Worm (Caenorhabditis elegans) whole organism, L4 larva: ENCODE data around the gene Y82E9BL.5.

ENCODE experiments used
- F44E2.7 ChIP-seq: fragments of 200-800 bp; sonication (Bioruptor generic); IDR thresholded peaks from 2 replicates; pipeline ENCODE4 v2.1.2; 2022; ENCODE audit warnings: missing genetic modification characterization, missing compliant biosample characterization
- R02D3.7 ChIP-seq: fragments of 150-350 bp; sonication (generic microtip); optimal IDR thresholded peaks from 3 replicates; lab custom pipeline; 2014; ENCODE audit warnings: missing biosample characterization, missing genetic modification characterization
- T26A8.4 ChIP-seq: fragments of 200-800 bp; sonication (Bioruptor generic); IDR thresholded peaks from 2 replicates; pipeline ENCODE4 v1.3.6; 2022; ENCODE audit warnings: missing genetic modification characterization, missing compliant biosample characterization
- Y105C5A.15 ChIP-seq: fragments of 200-800 bp; sonication (Bioruptor generic); IDR thresholded peaks from 2 replicates; pipeline ENCODE4 v1.3.6; 2022; ENCODE audit warnings: missing genetic modification characterization, missing compliant biosample characterization
- Y75B8A.6 ChIP-seq: fragments of 200-800 bp; sonication (Bioruptor generic); IDR thresholded peaks from 2 replicates; pipeline ENCODE4 v1.3.6; 2022; ENCODE audit warnings: missing genetic modification reagents, missing genetic modification characterization, missing compliant biosample characterization
- ZK546.5 ChIP-seq, 2 experiments: sonication (generic microtip); optimal IDR thresholded peaks; 2 replicates each; lab custom pipeline; 2017; ENCODE audit warnings: missing biosample characterization in 2 of 2, missing genetic modification characterization in 2 of 2
- aha-1 ChIP-seq: fragments of 150-350 bp; peaks from one replicate; lab custom pipeline; 2014; ENCODE audit warnings: missing biosample characterization, missing genetic modification characterization
- ceh-82 ChIP-seq: sonication (generic microtip); optimal IDR thresholded peaks from 2 replicates; lab custom pipeline; 2017; ENCODE audit warnings: missing biosample characterization, missing genetic modification characterization
- ctbp-1 ChIP-seq: fragments of 200-800 bp; sonication (Bioruptor generic); IDR thresholded peaks from 2 replicates; pipeline ENCODE4 v1.3.6; 2022; ENCODE audit warnings: missing genetic modification reagents, missing genetic modification characterization, missing compliant biosample characterization
- daf-12 ChIP-seq: fragments of 150-350 bp; optimal IDR thresholded peaks from 2 replicates; lab custom pipeline; 2014; ENCODE audit warnings: missing biosample characterization, missing genetic modification reagents, missing genetic modification characterization
- daf-16 ChIP-seq, 3 experiments: sonication (generic microtip); optimal IDR thresholded peaks; 2 replicates each; lab custom pipeline; 2016 to 2017; ENCODE audit warnings: missing genetic modification characterization in 3 of 3, missing genetic modification reagents in 3 of 3, mild to moderate bottlenecking in 2 of 3, missing compliant biosample characterization in 2 of 3, missing biosample characterization in 1 of 3, moderate library complexity in 1 of 3
- dmd-6 ChIP-seq: fragments of 200-800 bp; sonication (Bioruptor generic); IDR thresholded peaks from 2 replicates; pipeline ENCODE4 v1.3.6; 2022; ENCODE audit warnings: missing genetic modification reagents, missing genetic modification characterization, missing compliant biosample characterization
- duxl-1 ChIP-seq: sonication (generic microtip); optimal IDR thresholded peaks from 2 replicates; lab custom pipeline; 2016; ENCODE audit warnings: mild to moderate bottlenecking, missing genetic modification characterization, moderate library complexity, missing compliant biosample characterization; ENCODE audit not compliant: poor library complexity
- egl-27 ChIP-seq: sonication (generic microtip); optimal IDR thresholded peaks from 3 replicates; lab custom pipeline; 2017; ENCODE audit warnings: missing biosample characterization, missing genetic modification reagents, missing genetic modification characterization
- hlh-11 ChIP-seq: fragments of 200-800 bp; sonication (Bioruptor generic); optimal IDR thresholded peaks from 2 replicates; lab custom pipeline; 2018; ENCODE audit warnings: mild to moderate bottlenecking, missing genetic modification characterization, missing compliant biosample characterization
- jun-1 ChIP-seq: fragments of 150-350 bp; optimal IDR thresholded peaks from 2 replicates; lab custom pipeline; 2014; ENCODE audit warnings: missing biosample characterization, missing genetic modification reagents, missing genetic modification characterization
- lin-29 ChIP-seq: fragments of 200-800 bp; sonication (Bioruptor generic); IDR thresholded peaks from 2 replicates; pipeline ENCODE4 v1.3.6; 2022; ENCODE audit warnings: missing genetic modification reagents, missing genetic modification characterization, missing compliant biosample characterization
- lin-39 ChIP-seq: fragments of 150-350 bp; optimal IDR thresholded peaks from 2 replicates; lab custom pipeline; 2014; ENCODE audit warnings: missing biosample characterization, missing genetic modification reagents, missing genetic modification characterization
- mdl-1 ChIP-seq, 2 experiments: fragments of 150-350 bp in 1 of 2; sonication (generic microtip) in 1 of 2; optimal IDR thresholded peaks; 2 replicates each; lab custom pipeline; 2014 to 2017; ENCODE audit warnings: missing biosample characterization in 2 of 2, missing genetic modification characterization in 2 of 2
- nhr-10 ChIP-seq: fragments of 150-350 bp; optimal IDR thresholded peaks from 2 replicates; lab custom pipeline; 2014; ENCODE audit warnings: missing biosample characterization, missing genetic modification characterization
- nhr-11 ChIP-seq: fragments of 150-350 bp; optimal IDR thresholded peaks from 2 replicates; lab custom pipeline; 2014; ENCODE audit warnings: missing biosample characterization, missing genetic modification characterization
- nhr-237 ChIP-seq: sonication (generic microtip); optimal IDR thresholded peaks from 2 replicates; lab custom pipeline; 2017; ENCODE audit warnings: missing biosample characterization, missing genetic modification characterization
- nhr-28 ChIP-seq: fragments of 150-350 bp; optimal IDR thresholded peaks from 2 replicates; lab custom pipeline; 2014; ENCODE audit warnings: missing biosample characterization, missing genetic modification characterization
- nhr-41 ChIP-seq: fragments of 200-800 bp; sonication (Bioruptor generic); IDR thresholded peaks from 2 replicates; pipeline ENCODE4 v1.3.6; 2022; ENCODE audit warnings: missing genetic modification reagents, missing genetic modification characterization, missing compliant biosample characterization
- nhr-42 ChIP-seq: fragments of 200-800 bp; sonication (Bioruptor generic); IDR thresholded peaks from 2 replicates; pipeline ENCODE4 v1.3.6; 2022; ENCODE audit warnings: missing genetic modification characterization, missing compliant biosample characterization
- nhr-48 ChIP-seq: sonication (generic microtip); optimal IDR thresholded peaks from 2 replicates; lab custom pipeline; 2016; ENCODE audit warnings: mild to moderate bottlenecking, missing genetic modification characterization, missing compliant biosample characterization
- nhr-6 ChIP-seq: fragments of 150-350 bp; optimal IDR thresholded peaks from 2 replicates; lab custom pipeline; 2014; ENCODE audit warnings: missing biosample characterization, missing genetic modification characterization
- pqm-1 ChIP-seq: sonication (generic microtip); optimal IDR thresholded peaks from 2 replicates; lab custom pipeline; 2017; ENCODE audit warnings: missing biosample characterization, missing genetic modification characterization
- rbr-2 ChIP-seq: sonication (generic microtip); optimal IDR thresholded peaks from 2 replicates; lab custom pipeline; 2016; ENCODE audit warnings: missing genotype, missing genetic modification characterization, missing compliant biosample characterization
- set-16 ChIP-seq: fragments of 200-800 bp; sonication (Bioruptor generic); IDR thresholded peaks from 2 replicates; pipeline ENCODE4 v1.3.6; 2022; ENCODE audit warnings: missing genetic modification reagents, missing genetic modification characterization, missing compliant biosample characterization
- skn-1 ChIP-seq: fragments of 150-350 bp; optimal IDR thresholded peaks from 2 replicates; lab custom pipeline; 2014; ENCODE audit warnings: missing biosample characterization, missing genetic modification characterization
- snpc-1.2 ChIP-seq: fragments of 200-800 bp; sonication (Bioruptor generic); IDR thresholded peaks from 2 replicates; pipeline ENCODE4 v1.3.6; 2022; ENCODE audit warnings: missing genetic modification reagents, missing genetic modification characterization, missing compliant biosample characterization
- unc-130 ChIP-seq: sonication (generic microtip); optimal IDR thresholded peaks from 2 replicates; lab custom pipeline; 2016; ENCODE audit warnings: missing genetic modification reagents, missing genetic modification characterization, missing compliant biosample characterization
- unc-62 ChIP-seq, 3 experiments: fragments of 150-350 bp in 1 of 3; sonication (generic microtip); optimal IDR thresholded peaks in 2 of 3; peaks in 1 of 3; 1 replicate in 1 of 3; 2 replicates in 2 of 3; lab custom pipeline; 2014 to 2017; ENCODE audit warnings: missing biosample characterization in 3 of 3, missing genetic modification characterization in 3 of 3, missing genetic modification reagents in 3 of 3, missing genotype in 1 of 3
- zfp-2 ChIP-seq: sonication (generic microtip); optimal IDR thresholded peaks from 2 replicates; lab custom pipeline; 2016; ENCODE audit warnings: mild to moderate bottlenecking, missing genetic modification characterization, missing compliant biosample characterization
- zip-11 ChIP-seq: fragments of 200-800 bp; sonication (Bioruptor generic); IDR thresholded peaks from 2 replicates; pipeline ENCODE4 v1.3.6; 2022; ENCODE audit warnings: missing genetic modification characterization, missing compliant biosample characterization

Y82E9BL.5 gene

DNA sequence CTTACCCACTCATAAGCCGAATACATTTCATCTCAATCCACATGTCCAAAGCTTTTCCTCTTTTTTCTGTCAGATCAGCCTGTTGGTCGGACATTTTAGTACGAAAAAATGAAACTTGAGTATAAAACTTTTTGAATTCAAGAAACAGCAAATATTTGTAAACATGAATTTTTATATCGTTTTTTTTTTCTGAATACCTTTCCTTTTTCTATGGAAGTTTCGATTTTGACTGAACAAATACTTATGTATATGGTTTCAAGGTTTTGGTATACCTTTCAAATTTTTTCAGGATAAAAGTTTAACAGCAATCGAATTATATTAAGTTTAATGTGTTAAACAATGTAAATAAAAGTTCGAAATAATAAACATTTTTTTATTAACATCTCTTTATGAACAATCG is 7.2 kb downstream of the Y82E9BL.5 start, which contains the start of gene fbxa-5:
TSS of gene fbxa-5 (minus strand) at position 101 of the 400 bp plus-strand sequence.
- TF ChIP-seq snpc-1.2 (GFP tag; lab: Robert Waterston, UW), result no peak
- no peak for TF ChIP-seq jun-1 (tag; lab: Kevin White, UChicago)
- no peak for TF ChIP-seq nhr-28
- TF ChIP-seq zfp-2 (tag; lab: Kevin White, UChicago), result no peak
- TF ChIP-seq egl-27 (tag; lab: Kevin White, UChicago), result no peak
- no peak for TF ChIP-seq lin-39 (tag; lab: Kevin White, UChicago)
- no peak for TF ChIP-seq nhr-10 (tag; lab: Kevin White, UChicago)
- TF ChIP-seq ceh-82 (tag; lab: Kevin White, UChicago), result no peak

DNA sequence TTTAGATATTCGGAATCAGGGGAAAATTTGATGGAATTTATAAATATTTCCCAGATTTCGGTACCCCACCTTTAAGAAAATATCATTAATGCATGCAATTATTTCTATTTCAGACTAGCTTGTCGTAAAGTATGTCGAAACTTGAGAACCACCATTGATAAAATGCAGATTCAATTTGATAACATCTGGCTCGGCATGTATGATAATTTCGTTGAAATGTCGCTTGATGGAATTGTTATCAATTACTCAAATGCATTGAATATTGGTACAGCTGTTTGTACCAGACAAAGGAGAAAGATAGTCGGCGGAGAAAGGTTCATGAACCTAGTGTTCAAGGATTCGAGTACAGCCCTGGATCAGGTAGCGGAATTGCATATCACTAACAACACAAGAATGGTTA is 15.5 kb downstream of the Y82E9BL.5 start, which contains the start of gene Y82E9BL.19:
TSS of gene Y82E9BL.19 (plus strand) at position 123 of the 400 bp plus-strand sequence.
- TF ChIP-seq rbr-2 (tag; lab: Kevin White, UChicago) (no peak), ZK546.5 (tag; optimal IDR thresholded peaks at IDR 0.05; lab: Kevin White, UChicago) (no peak), unc-62 (GFP tag; optimal IDR thresholded peaks at IDR 0.05 in 1 of 2; lab: Kevin White, UChicago) (peak in 1 of 2 experiments; percentile 34), unc-62 (tag; optimal IDR thresholded peaks at IDR 0.05; lab: Kevin White, UChicago) (no peak), aha-1 (tag; lab: Kevin White, UChicago) (peak; percentile 27), hlh-11 (peak; percentile 60), daf-16 (GFP tag; optimal IDR thresholded peaks at IDR 0.05; lab: Kevin White, UChicago) (no peak), daf-16 (tag; optimal IDR thresholded peaks at IDR 0.05; lab: Kevin White, UChicago) (peak; percentile 12), pqm-1 (tag; lab: Kevin White, UChicago) (peak; percentile 13), dmd-6 (GFP tag; lab: Robert Waterston, UW) (peak; percentile 51)

DNA sequence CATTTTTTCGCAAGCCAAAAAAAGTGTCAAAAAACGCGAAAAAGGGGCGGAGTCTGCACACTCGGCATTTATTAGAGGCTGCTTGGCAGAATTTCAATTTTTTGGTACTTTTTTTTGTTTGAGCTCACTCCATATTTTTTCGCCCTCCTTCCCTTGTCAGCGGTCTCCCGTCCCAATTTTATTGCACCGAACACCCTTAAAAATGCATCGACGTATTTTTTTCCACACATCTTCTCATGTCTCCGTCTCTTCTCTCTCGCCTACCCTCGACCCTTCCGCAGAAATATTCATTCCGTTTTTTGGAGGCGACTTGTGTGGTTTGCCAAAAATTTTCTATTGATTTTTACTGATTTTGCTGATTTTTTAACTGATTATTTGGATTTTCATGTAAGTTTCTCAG is 20.9 kb downstream of the Y82E9BL.5 start, which contains the start of gene Y82E9BL.18:
TSS of gene Y82E9BL.18 (plus strand) at position 301 of the 400 bp plus-strand sequence.
- TF ChIP-seq nhr-237 (no peak), nhr-48 (tag; lab: Kevin White, UChicago) (no peak), nhr-41 (GFP tag; lab: Robert Waterston, UW) (no peak), dmd-6 (GFP tag; lab: Robert Waterston, UW) (no peak), aha-1 (tag; lab: Kevin White, UChicago) (peak; percentile 23)

DNA sequence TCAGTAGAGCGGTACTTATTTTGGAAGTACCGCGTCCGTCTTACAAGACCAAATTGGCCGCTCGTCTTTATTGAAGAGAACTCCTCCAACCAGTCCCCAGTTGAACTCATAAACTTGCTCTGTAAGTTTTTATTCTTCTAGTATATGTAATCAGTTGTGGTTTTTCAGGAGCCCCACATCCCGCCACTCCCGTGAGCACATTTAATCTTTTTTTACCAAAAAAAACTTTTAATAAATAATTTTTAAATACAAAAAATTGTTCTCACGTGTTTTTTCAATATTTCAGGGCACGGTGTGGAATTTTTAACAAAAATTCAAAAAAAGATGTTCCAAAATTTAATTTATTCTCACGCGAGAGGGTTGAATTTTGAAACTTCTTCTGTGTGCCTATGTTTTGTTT is 22.9 kb downstream of the Y82E9BL.5 start, which contains the start of gene fbxa-14:
TSS of gene fbxa-14 (minus strand) at position 101 of the 400 bp plus-strand sequence.
- TF ChIP-seq T26A8.4 (GFP tag; lab: Robert Waterston, UW) (no peak), ctbp-1 (GFP tag; lab: Robert Waterston, UW) (no peak), nhr-28 (no peak), F44E2.7 (GFP tag; lab: Robert Waterston, UW) (no peak), Y105C5A.15 (GFP tag; lab: Robert Waterston, UW) (no peak), duxl-1 (no peak), R02D3.7 (tag; lab: Kevin White, UChicago) (no peak), Y75B8A.6 (GFP tag; lab: Robert Waterston, UW) (no peak), nhr-6 (tag; lab: Kevin White, UChicago) (no peak), nhr-11 (tag; lab: Kevin White, UChicago) (no peak), unc-130 (GFP tag; lab: Kevin White, UChicago) (no peak), daf-12 (no peak), mdl-1 (tag; optimal IDR thresholded peaks at IDR 0.05; lab: Kevin White, UChicago) (no peak), zip-11 (GFP tag; lab: Robert Waterston, UW) (no peak), jun-1 (tag; lab: Kevin White, UChicago) (no peak), nhr-42 (no peak), set-16 (GFP tag; lab: Robert Waterston, UW) (no peak), lin-29 (GFP tag; lab: Robert Waterston, UW) (no peak), skn-1 (tag; lab: Kevin White, UChicago) (no peak)
